Worm (Caenorhabditis elegans): Measurements from ENCODE around the gene snr-3.

DNA sequence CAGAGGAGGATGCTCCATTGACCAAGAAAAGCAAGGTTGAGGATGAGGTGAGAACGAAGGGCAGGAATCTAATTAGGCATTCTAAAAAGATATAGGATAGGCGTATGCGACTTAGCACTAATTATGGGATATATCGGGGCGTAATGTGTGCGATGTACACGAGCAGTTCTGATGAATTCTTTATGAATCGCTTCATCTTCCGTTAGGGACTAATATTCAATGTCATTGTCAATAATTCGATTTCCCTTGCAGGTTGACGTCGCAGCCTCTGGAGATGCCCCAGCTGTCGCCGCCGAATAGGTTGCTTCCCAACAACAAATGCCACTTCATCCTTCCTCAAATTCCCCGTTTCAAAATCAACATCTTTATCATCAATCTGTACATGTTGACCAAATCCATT, 3.6 kb upstream of the snr-3 start:
- TF ChIP-seq mep-1 (tag; optimal IDR thresholded peaks at IDR 0.05), result no peak
- TF ChIP-seq pha-4 (tag; optimal IDR thresholded peaks at IDR 0.05), result no peak
- no peak for TF ChIP-seq elt-3 (tag; optimal IDR thresholded peaks at IDR 0.05)
- TF ChIP-seq nhr-12 (tag; optimal IDR thresholded peaks at IDR 0.05), result no peak
- TF ChIP-seq mls-2 (tag; optimal IDR thresholded peaks at IDR 0.05), result no peak
- no peak for TF ChIP-seq nhr-237 (tag; optimal IDR thresholded peaks at IDR 0.05)
